Worm (Caenorhabditis elegans) whole organism, L3 larva: ENCODE results near the gene let-711.

Experiments used
- ama-1 ChIP-seq: fragments of 150-350 bp; optimal IDR thresholded peaks from 2 replicates; lab custom pipeline; 2018
- fos-1 ChIP-seq: fragments of 150-350 bp; optimal IDR thresholded peaks from 2 replicates; lab custom pipeline; 2014; ENCODE audit warnings: missing biosample characterization, missing genetic modification characterization
- lin-15B ChIP-seq: fragments of 150-350 bp; optimal IDR thresholded peaks from 2 replicates; lab custom pipeline; 2014; ENCODE audit warnings: missing biosample characterization, missing genetic modification characterization
- lin-39 ChIP-seq: fragments of 150-350 bp; optimal IDR thresholded peaks from 2 replicates; lab custom pipeline; 2018; ENCODE audit warnings: missing biosample characterization, missing genetic modification reagents, missing genetic modification characterization
- nhr-25 ChIP-seq: sonication (generic microtip); optimal IDR thresholded peaks from 2 replicates; lab custom pipeline; 2017; ENCODE audit warnings: missing biosample characterization, missing genetic modification characterization
- nhr-43 ChIP-seq: sonication (generic microtip); optimal IDR thresholded peaks from 2 replicates; lab custom pipeline; 2016; ENCODE audit warnings: mild to moderate bottlenecking, missing genetic modification characterization, missing compliant biosample characterization; ENCODE audit not compliant: poor library complexity, severe bottlenecking
- nhr-76 ChIP-seq: fragments of 150-350 bp; sonication (generic microtip); optimal IDR thresholded peaks from 5 replicates; lab custom pipeline; 2014; ENCODE audit warnings: missing biosample characterization, missing genetic modification characterization
- zag-1 ChIP-seq: fragments of 150-350 bp; optimal IDR thresholded peaks from 2 replicates; lab custom pipeline; 2014; ENCODE audit warnings: missing biosample characterization, missing genetic modification characterization

DNA sequence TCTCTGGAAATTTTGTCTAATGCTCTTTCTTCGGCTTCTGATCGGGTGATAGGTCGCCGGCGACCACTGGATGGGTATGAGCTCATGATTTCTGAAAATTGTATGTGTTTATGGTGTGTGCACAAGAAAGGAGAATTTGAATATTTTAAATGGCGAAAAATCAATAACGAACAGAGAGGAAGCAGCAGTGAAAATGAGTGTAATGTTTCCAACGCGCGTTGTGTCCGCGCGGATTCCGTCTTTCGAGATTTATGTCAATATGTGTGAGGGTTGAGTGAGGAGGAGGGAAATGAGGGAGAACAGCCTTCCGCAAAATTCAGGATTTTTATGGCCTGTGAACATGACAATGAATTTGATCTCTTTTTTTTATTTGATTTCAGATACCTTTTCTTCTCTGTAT is 17.8 kb upstream of the let-711 start, which contains the start of gene flap-1:
- TF ChIP-seq zag-1 (tag; lab: Kevin White, UChicago) (no peak), nhr-25 (tag; lab: Kevin White, UChicago) (no peak), ama-1 (lab: Kevin White, UChicago) (no peak), nhr-43 (tag; lab: Kevin White, UChicago) (no peak), nhr-76 (no peak), lin-39 (no peak), lin-15B (no peak), fos-1 (tag; lab: Kevin White, UChicago) (no peak)
